Worm (Caenorhabditis elegans) whole organism, young adult: ENCODE results near the gene K09G1.2.
A peak's percentile ranks its signal among the peaks of the same experiment; 100 is the strongest.

ENCODE experiments used
- C17E4.6 ChIP-seq: fragments of 200-800 bp; sonication (Bioruptor generic); IDR thresholded peaks from 2 replicates; pipeline ENCODE4 v1.3.6; 2022; ENCODE audit warnings: missing genetic modification reagents, missing genetic modification characterization, missing compliant biosample characterization
- F10E7.11 ChIP-seq: sonication (generic microtip); optimal IDR thresholded peaks from 2 replicates; lab custom pipeline; 2017; ENCODE audit warnings: mild to moderate bottlenecking, missing genetic modification characterization, moderate library complexity, missing compliant biosample characterization
- F37B4.10 ChIP-seq: fragments of 200-800 bp; sonication (Bioruptor generic); IDR thresholded peaks from 2 replicates; pipeline ENCODE4 v1.3.6; 2022; ENCODE audit warnings: missing genetic modification characterization, missing compliant biosample characterization
- athp-1 ChIP-seq: sonication (generic microtip); optimal IDR thresholded peaks from 2 replicates; lab custom pipeline; 2017; ENCODE audit warnings: mild to moderate bottlenecking, missing genetic modification characterization, missing compliant biosample characterization
- attf-5 ChIP-seq: fragments of 200-800 bp; sonication (Bioruptor generic); optimal IDR thresholded peaks from 2 replicates; lab custom pipeline; 2018; ENCODE audit warnings: mild to moderate bottlenecking, missing genetic modification characterization, missing compliant biosample characterization
- ceh-100 ChIP-seq: fragments of 200-800 bp; sonication (Bioruptor generic); IDR thresholded peaks from 2 replicates; pipeline ENCODE4 v1.3.6; 2022; ENCODE audit warnings: missing genetic modification reagents, missing genetic modification characterization, missing compliant biosample characterization
- dox-1 ChIP-seq: fragments of 200-800 bp; sonication (Bioruptor generic); IDR thresholded peaks from 2 replicates; pipeline ENCODE4 v1.3.6; 2022; ENCODE audit warnings: missing genetic modification reagents, missing genetic modification characterization, missing compliant biosample characterization
- dpff-1 ChIP-seq: sonication (generic microtip); optimal IDR thresholded peaks from 2 replicates; lab custom pipeline; 2017; ENCODE audit warnings: mild to moderate bottlenecking, missing genetic modification characterization, missing compliant biosample characterization
- egrh-3 ChIP-seq: fragments of 200-800 bp; sonication (Bioruptor generic); IDR thresholded peaks from 2 replicates; pipeline ENCODE4 v1.3.6; 2022; ENCODE audit warnings: missing genetic modification reagents, missing genetic modification characterization, missing compliant biosample characterization
- fkh-3 ChIP-seq: sonication (generic microtip); optimal IDR thresholded peaks from 2 replicates; lab custom pipeline; 2016; ENCODE audit warnings: mild to moderate bottlenecking, missing genetic modification characterization, missing compliant biosample characterization
- hsf-1 ChIP-seq: fragments of 200-800 bp; sonication (Bioruptor generic); IDR thresholded peaks from 2 replicates; pipeline ENCODE4 v1.3.6; 2022; ENCODE audit warnings: missing genetic modification reagents, missing genetic modification characterization, missing compliant biosample characterization
- lsl-1 ChIP-seq: fragments of 200-800 bp; sonication (Bioruptor generic); optimal IDR thresholded peaks from 2 replicates; lab custom pipeline; 2018; ENCODE audit warnings: mild to moderate bottlenecking, missing genetic modification characterization, moderate library complexity, missing compliant biosample characterization
- mcd-1 ChIP-seq: fragments of 200-800 bp; sonication (Bioruptor generic); IDR thresholded peaks from 2 replicates; pipeline ENCODE4 v1.3.6; 2022; ENCODE audit warnings: missing genetic modification reagents, missing genetic modification characterization, missing compliant biosample characterization
- nhr-80 ChIP-seq: sonication (generic microtip); optimal IDR thresholded peaks from 2 replicates; lab custom pipeline; 2016; ENCODE audit warnings: missing genetic modification characterization, missing compliant biosample characterization
- pbrm-1 ChIP-seq: fragments of 200-800 bp; sonication (Bioruptor generic); IDR thresholded peaks from 2 replicates; pipeline ENCODE4 v1.3.6; 2022; ENCODE audit warnings: missing genetic modification reagents, missing genetic modification characterization, missing compliant biosample characterization
- repo-1 ChIP-seq: sonication (generic microtip); optimal IDR thresholded peaks from 2 replicates; lab custom pipeline; 2017; ENCODE audit warnings: mild to moderate bottlenecking, missing genetic modification characterization, missing compliant biosample characterization
- rpc-1 ChIP-seq, 2 experiments: fragments of 150-350 bp in 1 of 2; sonication (generic microtip) in 1 of 2; optimal IDR thresholded peaks; 2 replicates each; lab custom pipeline; 2014 to 2018; ENCODE audit warnings: missing biosample characterization in 1 of 2, missing genetic modification characterization in 1 of 2, missing genetic modification reagents in 1 of 2, missing genotype in 1 of 2
- snpc-4 ChIP-seq, 5 experiments: fragments of 150-350 bp in 1 of 5; sonication (generic microtip) in 4 of 5; optimal IDR thresholded peaks; 2 replicates each; lab custom pipeline; 2014 to 2018; ENCODE audit warnings: missing genetic modification characterization in 5 of 5, missing biosample characterization in 3 of 5, antibody characterized with exemption in 2 of 5, mild to moderate bottlenecking in 2 of 5, missing compliant biosample characterization in 2 of 5, missing genotype in 2 of 5, moderate library complexity in 2 of 5, missing genetic modification reagents in 1 of 5
- tlf-1 ChIP-seq: fragments of 200-800 bp; sonication (Bioruptor generic); optimal IDR thresholded peaks from 2 replicates; lab custom pipeline; 2018; ENCODE audit warnings: mild to moderate bottlenecking, missing genetic modification characterization, missing compliant biosample characterization
- ztf-3 ChIP-seq: fragments of 200-800 bp; sonication (Bioruptor generic); optimal IDR thresholded peaks from 2 replicates; lab custom pipeline; 2018; ENCODE audit warnings: mild to moderate bottlenecking, missing genetic modification characterization, missing compliant biosample characterization

Gene K09G1.2

ce11 chrV:9632348-9632747, 41.9 kb downstream of the K09G1.2 start:
- no peak for TF ChIP-seq tlf-1 (GFP tag; lab: Kevin White, UChicago)
- TF ChIP-seq ztf-3 (GFP tag; lab: Kevin White, UChicago): no peak
- TF ChIP-seq C17E4.6 (GFP tag; lab: Robert Waterston, UW): no peak
- no peak for TF ChIP-seq F10E7.11 (tag; lab: Kevin White, UChicago)
- TF ChIP-seq mcd-1 (GFP tag; lab: Robert Waterston, UW): peak; percentile 34; the same call in 1 of the 2 replicates
- TF ChIP-seq pbrm-1 (GFP tag; lab: Robert Waterston, UW): no peak
- no peak for TF ChIP-seq attf-5 (GFP tag; lab: Kevin White, UChicago)
- TF ChIP-seq F37B4.10 (GFP tag; lab: Robert Waterston, UW): peak; percentile 82; the same call in 1 of the 2 replicates
- peak; percentile 97 for TF ChIP-seq egrh-3 (GFP tag; lab: Robert Waterston, UW)
- no peak for TF ChIP-seq snpc-4 (GFP tag; optimal IDR thresholded peaks at IDR 0.05; lab: Kevin White, UChicago)
- no peak for TF ChIP-seq snpc-4 (tag; optimal IDR thresholded peaks at IDR 0.05; lab: Kevin White, UChicago)
- TF ChIP-seq dox-1 (GFP tag; lab: Robert Waterston, UW): 0 out of 2 replicates have a peak, but pooled peaks have one; percentile 17
- TF ChIP-seq lsl-1 (GFP tag; lab: Kevin White, UChicago): no peak
- no peak for TF ChIP-seq dpff-1 (tag; lab: Kevin White, UChicago)
- TF ChIP-seq fkh-3 (tag; lab: Kevin White, UChicago): no peak

ce11 chrV:9633313-9633712, 42.9 kb downstream of the K09G1.2 start, which contains the start of gene col-147:
TSS of gene col-147 (minus strand) at chrV:9633338.
- TF ChIP-seq nhr-80 (tag; lab: Kevin White, UChicago) (no peak), hsf-1 (GFP tag; lab: Robert Waterston, UW) (no peak), athp-1 (tag; lab: Kevin White, UChicago) (no peak), ceh-100 (no peak), repo-1 (tag; lab: Kevin White, UChicago) (no peak), rpc-1 (optimal IDR thresholded peaks at IDR 0.05; lab: Kevin White, UChicago) (no peak), rpc-1 (tag; optimal IDR thresholded peaks at IDR 0.05; lab: Kevin White, UChicago) (no peak)
